Fruit fly (Drosophila melanogaster): ENCODE results near the gene MED18.
A peak's percentile ranks its signal among the peaks of the same experiment; 100 is the strongest.

The MED18 gene

DNA sequence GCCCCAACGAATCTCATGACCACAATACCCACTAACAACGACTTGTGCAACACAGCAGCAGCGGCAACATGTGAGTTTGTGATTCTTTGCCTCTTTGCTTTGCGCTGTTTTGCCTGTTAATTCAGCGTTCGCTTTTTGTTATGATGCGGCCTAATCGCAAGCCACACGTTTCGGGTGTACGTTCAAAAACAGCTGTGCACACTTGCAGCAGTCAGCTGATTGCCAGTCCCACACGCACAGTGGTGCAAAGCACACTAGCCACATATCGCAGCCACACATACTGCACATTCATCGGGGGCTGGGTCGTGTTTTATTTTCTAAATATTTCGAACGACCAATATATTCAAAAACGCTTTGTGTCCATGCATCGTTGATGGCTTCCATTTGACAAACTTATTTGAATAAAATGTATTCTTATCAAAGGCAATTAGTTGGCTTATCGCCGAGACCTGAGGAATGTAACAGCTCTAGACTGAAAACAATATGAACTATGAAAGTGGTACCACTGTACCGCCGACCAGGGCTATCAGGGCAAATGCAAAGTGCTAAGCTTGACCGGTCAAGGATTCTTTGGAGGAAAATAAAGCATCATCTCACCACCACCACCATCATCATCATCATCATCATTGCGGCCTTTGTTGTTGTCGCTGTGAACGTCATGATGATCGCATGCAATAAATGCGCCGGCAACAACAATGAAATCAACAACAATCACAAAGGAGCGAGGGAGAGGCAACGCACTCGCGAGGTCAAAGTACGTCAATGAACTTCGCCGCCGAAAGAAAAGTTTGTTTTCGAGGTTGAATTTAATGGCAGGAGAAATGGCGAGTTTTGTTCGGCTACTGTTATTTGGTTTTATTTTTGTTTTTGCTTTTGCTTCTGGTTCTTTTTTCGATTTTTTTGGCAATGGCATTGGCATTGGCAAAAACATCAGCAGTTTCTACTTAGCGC, 39.5 kb upstream of the MED18 start:
- TF ChIP-seq GATAd (GFP tag; optimal IDR thresholded peaks at IDR 0.05) (no peak), Dfd (GFP tag; optimal IDR thresholded peaks at IDR 0.05) (no peak), rgr (GFP tag; optimal IDR thresholded peaks at IDR 0.05) (peak; percentile 49), tai (GFP tag; optimal IDR thresholded peaks at IDR 0.05) (no peak), dsf (GFP tag; optimal IDR thresholded peaks at IDR 0.05; ENCODE audit: borderline replicate concordance) (no peak), sv (GFP tag; optimal IDR thresholded peaks at IDR 0.05) (no peak), HLH106 (tag; optimal IDR thresholded peaks at IDR 0.05) (peak; percentile 65), Abd-B (GFP tag; optimal IDR thresholded peaks at IDR 0.05) (no peak), CG32264 (GFP tag; optimal IDR thresholded peaks at IDR 0.05) (no peak), Dif (GFP tag; optimal IDR thresholded peaks at IDR 0.05; ENCODE audit: partially characterized antibody) (no peak), OdsH (GFP tag; optimal IDR thresholded peaks at IDR 0.05) (peak; percentile 46), woc (GFP tag; optimal IDR thresholded peaks at IDR 0.05) (peak; percentile 35), CrebA (GFP tag; optimal IDR thresholded peaks at IDR 0.05; ENCODE audit: borderline replicate concordance) (peak; percentile 43), Hr83 (GFP tag; optimal IDR thresholded peaks at IDR 0.05; ENCODE audit: poor library complexity, severe bottlenecking) (no peak), Vsx2 (GFP tag; optimal IDR thresholded peaks at IDR 0.05; ENCODE audit: partially characterized antibody) (no peak), foxo (GFP tag; optimal IDR thresholded peaks at IDR 0.05) (peak in 1 of 2 experiments; percentile 70), br (GFP tag; optimal IDR thresholded peaks at IDR 0.05) (peak; percentile 64), sage (GFP tag; optimal IDR thresholded peaks at IDR 0.05) (no peak), Hnf4 (GFP tag; optimal IDR thresholded peaks at IDR 0.05) (peak; percentile 7), N (GFP tag; optimal IDR thresholded peaks at IDR 0.05) (no peak), dl (GFP tag; optimal IDR thresholded peaks at IDR 0.05; ENCODE audit: insufficient read depth in 1 of 2, partially characterized antibody in 2 of 2) (no peak), Jra (GFP tag; optimal IDR thresholded peaks at IDR 0.05) (no peak), Mio (GFP tag; optimal IDR thresholded peaks at IDR 0.05) (no peak), Sp1 (GFP tag; optimal IDR thresholded peaks at IDR 0.05) (peak; percentile 44), brk (GFP tag; optimal IDR thresholded peaks at IDR 0.05) (no peak), h (GFP tag; optimal IDR thresholded peaks at IDR 0.05) (peak; percentile 66), jim (GFP tag; optimal IDR thresholded peaks at IDR 0.05) (peak; percentile 28), psq (GFP tag; optimal IDR thresholded peaks at IDR 0.05) (peak; percentile 54), ey (GFP tag; optimal IDR thresholded peaks at IDR 0.05) (peak; percentile 60), dmrt93B (GFP tag; optimal IDR thresholded peaks at IDR 0.05) (peak; percentile 16), CG9705 (GFP tag; optimal IDR thresholded peaks at IDR 0.05) (no peak), fru (GFP tag; optimal IDR thresholded peaks at IDR 0.05) (peak; percentile 78), lola (GFP tag; optimal IDR thresholded peaks at IDR 0.05) (no peak), Rel (GFP tag; optimal IDR thresholded peaks at IDR 0.05) (no peak), Rel (tag; optimal IDR thresholded peaks at IDR 0.05) (peak; percentile 43), Hr78 (GFP tag; optimal IDR thresholded peaks at IDR 0.05) (no peak), usp (GFP tag; optimal IDR thresholded peaks at IDR 0.05) (no peak), Myc (optimal IDR thresholded peaks at IDR 0.05) (no peak), pan (optimal IDR thresholded peaks at IDR 0.05) (no peak)

DNA sequence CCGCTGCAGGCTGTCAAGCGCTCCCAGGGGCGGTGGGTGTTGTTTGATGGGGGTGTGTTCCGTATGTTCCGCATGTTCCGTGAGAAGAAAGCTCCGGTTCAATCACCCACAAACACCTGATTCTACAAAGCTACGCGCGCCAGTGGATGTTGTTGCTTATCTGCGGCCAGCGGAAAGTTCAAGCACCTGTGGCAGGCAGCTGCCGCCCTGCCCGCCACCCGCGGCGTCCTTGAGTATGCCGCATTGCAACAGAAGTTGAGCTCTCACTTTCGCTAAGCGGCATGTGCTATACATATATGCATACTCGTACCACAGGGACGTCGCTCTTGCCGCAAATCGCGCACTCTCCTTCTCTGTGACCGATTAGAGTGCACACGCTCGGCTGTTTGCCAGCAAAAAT, 37.6 kb upstream of the MED18 start:
- TF ChIP-seq Jra (GFP tag; optimal IDR thresholded peaks at IDR 0.05) = no peak
- no peak for TF ChIP-seq brk (GFP tag; optimal IDR thresholded peaks at IDR 0.05)
- TF ChIP-seq Abd-B (GFP tag; optimal IDR thresholded peaks at IDR 0.05) = no peak
- TF ChIP-seq fru (GFP tag; optimal IDR thresholded peaks at IDR 0.05) = peak; percentile 3
- no peak for TF ChIP-seq psq (GFP tag; optimal IDR thresholded peaks at IDR 0.05)
- no peak for TF ChIP-seq Mio (GFP tag; optimal IDR thresholded peaks at IDR 0.05)
- TF ChIP-seq sage (GFP tag; optimal IDR thresholded peaks at IDR 0.05) = no peak
- no peak for TF ChIP-seq Hr78 (GFP tag; optimal IDR thresholded peaks at IDR 0.05)
- TF ChIP-seq HLH106 (tag; optimal IDR thresholded peaks at IDR 0.05) = peak; percentile 7
- no peak for TF ChIP-seq Dif (GFP tag; optimal IDR thresholded peaks at IDR 0.05; ENCODE audit: partially characterized antibody)
- no peak for TF ChIP-seq Myc (optimal IDR thresholded peaks at IDR 0.05)
- TF ChIP-seq CrebA (GFP tag; optimal IDR thresholded peaks at IDR 0.05; ENCODE audit: borderline replicate concordance) = no peak
- TF ChIP-seq rgr (GFP tag; optimal IDR thresholded peaks at IDR 0.05) = peak; percentile 21
- TF ChIP-seq dmrt93B (GFP tag; optimal IDR thresholded peaks at IDR 0.05) = peak; percentile 2
- TF ChIP-seq CG32264 (GFP tag; optimal IDR thresholded peaks at IDR 0.05) = no peak
- TF ChIP-seq br (GFP tag; optimal IDR thresholded peaks at IDR 0.05) = peak; percentile 24
- peak; percentile 47 for TF ChIP-seq Hr83 (GFP tag; optimal IDR thresholded peaks at IDR 0.05; ENCODE audit: poor library complexity, severe bottlenecking)
- no peak for TF ChIP-seq jim (GFP tag; optimal IDR thresholded peaks at IDR 0.05)
- TF ChIP-seq Vsx2 (GFP tag; optimal IDR thresholded peaks at IDR 0.05; ENCODE audit: partially characterized antibody) = no peak
- no peak for TF ChIP-seq Sp1 (GFP tag; optimal IDR thresholded peaks at IDR 0.05)
- TF ChIP-seq foxo (GFP tag; optimal IDR thresholded peaks at IDR 0.05) = peak in 1 of 2 experiments; percentile 24
- TF ChIP-seq OdsH (GFP tag; optimal IDR thresholded peaks at IDR 0.05) = no peak
- TF ChIP-seq Rel (GFP tag; optimal IDR thresholded peaks at IDR 0.05) = no peak
- no peak for TF ChIP-seq Rel (tag; optimal IDR thresholded peaks at IDR 0.05)
- peak; percentile 79 for TF ChIP-seq h (GFP tag; optimal IDR thresholded peaks at IDR 0.05)
- TF ChIP-seq Dfd (GFP tag; optimal IDR thresholded peaks at IDR 0.05) = no peak
- no peak for TF ChIP-seq ey (GFP tag; optimal IDR thresholded peaks at IDR 0.05)
- no peak for TF ChIP-seq usp (GFP tag; optimal IDR thresholded peaks at IDR 0.05)
- no peak for TF ChIP-seq dl (GFP tag; optimal IDR thresholded peaks at IDR 0.05; ENCODE audit: insufficient read depth in 1 of 2, partially characterized antibody in 2 of 2)

All from whole organism, wandering third instar larva.